Fruit fly (Drosophila melanogaster): Measurements from ENCODE around the gene amn.

amn gene

dm6 chrX:19867007-19867406 is 22.9 kb downstream of the amn start:
- TF ChIP-seq CG4496 (GFP tag; IDR thresholded peaks at IDR 0.05) (no peak), CG13204 (GFP tag; optimal IDR thresholded peaks at IDR 0.05) (peak; percentile 88), Snoo (tag; optimal IDR thresholded peaks at IDR 0.05) (no peak), CG17806 (tag; optimal IDR thresholded peaks at IDR 0.05) (no peak)

DNA sequence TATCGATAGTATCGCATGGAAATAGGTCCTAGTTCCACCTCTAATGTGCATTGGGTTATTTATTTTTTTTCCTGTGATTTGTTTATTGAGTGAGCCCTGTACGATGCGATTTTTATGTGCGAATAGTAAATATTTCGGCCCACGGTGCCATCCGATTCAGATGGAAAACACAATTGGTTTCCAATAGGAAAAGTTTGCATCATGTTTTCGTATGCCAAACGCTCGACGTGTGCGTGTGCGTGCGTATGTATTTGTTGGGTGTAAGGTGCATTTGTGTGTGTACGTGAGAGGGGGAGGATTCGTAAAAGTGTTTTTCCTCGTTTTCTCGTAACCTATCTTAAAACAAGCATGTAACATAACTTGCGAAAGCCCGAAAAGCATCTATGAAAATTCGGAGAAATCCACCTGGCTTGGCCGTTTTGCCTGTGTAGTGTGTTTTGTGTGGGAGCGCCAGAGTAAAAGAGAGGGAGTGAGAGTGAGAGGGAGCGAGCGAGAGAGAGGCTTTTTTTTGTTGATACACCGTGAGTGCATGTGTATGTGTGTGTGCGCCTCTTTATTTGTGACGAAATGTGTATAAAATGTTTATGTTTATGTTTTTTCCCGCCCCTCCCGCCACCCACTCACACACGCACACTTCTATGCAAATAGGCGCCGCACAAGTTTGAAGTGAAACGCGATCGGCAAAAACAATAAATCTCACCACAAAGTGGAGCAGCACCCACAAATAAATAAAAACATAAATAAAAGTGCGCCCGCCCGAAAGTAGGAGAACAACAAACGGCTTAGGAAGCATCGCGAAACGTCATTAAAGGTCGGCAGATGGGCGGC is 23.5 kb downstream of the amn start, which contains the start of gene Hers:
Hers (plus strand) TSS at position 2 of the 828 bp plus-strand sequence.
- no peak for TF ChIP-seq Pif1B (GFP tag; optimal IDR thresholded peaks at IDR 0.05)

- TF ChIP-seq rn (GFP tag; IDR thresholded peaks at IDR 0.05) (no peak), Pif1A (GFP tag; optimal IDR thresholded peaks at IDR 0.05) (no peak), CG9948 (tag; optimal IDR thresholded peaks at IDR 0.05) (peak; percentile 10), CG32121 (GFP tag; IDR thresholded peaks at IDR 0.05) (no peak), CG8159 (tag; optimal IDR thresholded peaks at IDR 0.05) (no peak), CG34367 (tag; optimal IDR thresholded peaks at IDR 0.05) (no peak), CG14655 (GFP tag; optimal IDR thresholded peaks at IDR 0.05) (no peak), CG15710 (tag; optimal IDR thresholded peaks at IDR 0.05) (peak; percentile 18), Pif1B (GFP tag; optimal IDR thresholded peaks at IDR 0.05) (no peak), D1 (tag; optimal IDR thresholded peaks at IDR 0.05) (no peak), CG10348 (GFP tag; IDR thresholded peaks at IDR 0.05) (no peak), Ets98B (GFP tag; IDR thresholded peaks at IDR 0.05) (no peak; the same call in 1 of the 2 replicates), CG4496 (GFP tag; IDR thresholded peaks at IDR 0.05) (0 out of 3 replicates have a peak, but pooled peaks have one; percentile 19), CG17806 (tag; optimal IDR thresholded peaks at IDR 0.05) (peak; percentile 7)
Measured at dm6 chrX:19865389-19866144, 24.3 kb downstream of the amn start, which contains the start of gene THADA. THADA (minus strand) TSS chrX:19865524.

DNA sequence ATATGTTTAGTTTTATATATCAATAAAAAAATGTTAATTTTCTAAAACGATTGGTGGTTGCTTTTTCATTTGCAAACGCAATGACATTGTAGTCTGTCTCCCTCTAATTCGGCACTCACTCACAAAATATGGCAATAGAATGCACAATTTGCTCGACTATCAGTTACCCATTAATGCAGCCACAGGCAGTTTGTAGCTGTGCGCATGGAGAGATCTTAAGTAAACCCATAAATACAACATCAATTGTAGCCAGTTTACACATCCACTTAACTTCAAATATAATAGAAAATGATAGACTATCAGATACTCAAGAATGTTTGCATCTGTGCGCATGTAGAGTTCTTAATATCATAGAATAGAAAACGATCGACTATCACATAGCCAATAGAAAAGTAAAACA is 30.5 kb downstream of the amn start:
- TF ChIP-seq Pif1B (GFP tag; optimal IDR thresholded peaks at IDR 0.05), result no peak
- no peak for TF ChIP-seq D1 (tag; optimal IDR thresholded peaks at IDR 0.05)
- no peak for TF ChIP-seq EcR (GFP tag; optimal IDR thresholded peaks at IDR 0.05)
- no peak for TF ChIP-seq CG10348 (GFP tag; IDR thresholded peaks at IDR 0.05)
- no peak for TF ChIP-seq CG9948 (tag; optimal IDR thresholded peaks at IDR 0.05)
- no peak for TF ChIP-seq rn (GFP tag; IDR thresholded peaks at IDR 0.05)
- no peak for TF ChIP-seq CG14655 (GFP tag; optimal IDR thresholded peaks at IDR 0.05)
- TF ChIP-seq fd96Ca (GFP tag; IDR thresholded peaks at IDR 0.05), result no peak
- no peak for TF ChIP-seq CG13204 (GFP tag; optimal IDR thresholded peaks at IDR 0.05)
- TF ChIP-seq CG12605 (GFP tag; IDR thresholded peaks at IDR 0.05), result no peak
- TF ChIP-seq CG4496 (GFP tag; IDR thresholded peaks at IDR 0.05), result no peak
- TF ChIP-seq Snoo (tag; optimal IDR thresholded peaks at IDR 0.05), result no peak
- TF ChIP-seq CG8301 (tag; optimal IDR thresholded peaks at IDR 0.05), result no peak
- no peak for TF ChIP-seq Ets98B (GFP tag; IDR thresholded peaks at IDR 0.05)
- TF ChIP-seq CG8159 (tag; optimal IDR thresholded peaks at IDR 0.05), result no peak
- TF ChIP-seq Pif1A (GFP tag; optimal IDR thresholded peaks at IDR 0.05), result no peak

dm6 chrX:19851989-19852307 is 37.9 kb downstream of the amn start, which contains the start of the genes pico and Nup205:
pico (minus strand) TSS chrX:19852059.
Nup205 (plus strand) TSS chrX:19852214.
- TF ChIP-seq CG4496 (GFP tag; IDR thresholded peaks at IDR 0.05) (peak; percentile 54; the same call in 2 of the 3 replicates), CG9948 (tag; optimal IDR thresholded peaks at IDR 0.05) (no peak), CG32121 (GFP tag; IDR thresholded peaks at IDR 0.05) (peak; percentile 18; the same call in 1 of the 2 replicates)

DNA sequence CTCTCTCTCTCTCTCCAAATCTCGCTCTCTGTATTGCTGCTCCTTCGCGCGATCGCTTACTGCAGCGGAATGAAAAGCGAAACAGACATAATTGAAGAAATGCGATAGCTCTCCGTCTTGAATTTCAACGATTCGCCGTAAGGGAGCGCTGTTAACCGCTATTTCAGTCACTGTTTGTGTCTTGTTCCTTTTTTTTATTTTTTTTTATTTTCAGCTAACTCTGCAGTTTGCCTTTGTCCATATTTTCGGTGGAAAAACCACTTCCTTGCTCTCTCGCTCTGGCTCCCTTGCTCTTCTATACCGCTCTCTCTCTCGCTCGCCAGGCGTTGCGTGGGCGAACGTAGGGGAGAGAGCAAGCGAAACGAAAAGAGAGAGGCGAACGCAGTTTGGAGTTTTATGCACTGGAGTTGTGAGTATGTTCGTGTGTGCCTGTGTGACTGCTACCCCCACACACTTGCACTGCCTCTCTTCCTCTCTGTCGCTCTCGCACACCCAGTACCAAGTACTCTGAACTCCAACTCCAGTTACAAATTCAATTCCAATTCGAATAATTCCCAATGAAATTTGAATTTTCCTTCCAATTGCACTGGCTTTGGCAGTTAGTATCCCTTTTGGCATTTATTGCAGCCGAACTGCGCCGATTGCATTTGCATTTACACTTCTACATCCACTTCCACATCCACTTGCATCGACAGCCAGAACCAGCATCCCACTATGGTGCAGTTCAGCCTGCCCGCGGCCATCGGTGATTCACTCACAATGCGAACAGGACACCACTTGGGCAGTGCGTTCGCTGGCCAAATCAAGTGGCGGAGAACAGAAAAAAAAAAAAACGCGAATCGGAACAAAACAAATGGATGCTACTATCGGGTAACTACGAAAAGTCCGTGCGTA is 38.5 kb downstream of the amn start:
- TF ChIP-seq CG8301 (tag; optimal IDR thresholded peaks at IDR 0.05) (no peak), Snoo (tag; optimal IDR thresholded peaks at IDR 0.05) (no peak), EcR (GFP tag; optimal IDR thresholded peaks at IDR 0.05) (no peak), CG12605 (GFP tag; IDR thresholded peaks at IDR 0.05) (no peak), Ets98B (GFP tag; IDR thresholded peaks at IDR 0.05) (0 out of 2 replicates have a peak, but pooled peaks have one; percentile 11), CG14655 (GFP tag; optimal IDR thresholded peaks at IDR 0.05) (no peak), CG4496 (GFP tag; IDR thresholded peaks at IDR 0.05) (0 out of 3 replicates have a peak, but pooled peaks have one; percentile 13), gl (tag; optimal IDR thresholded peaks at IDR 0.05) (no peak), CG34367 (tag; optimal IDR thresholded peaks at IDR 0.05) (no peak)
